Fruit fly (Drosophila melanogaster) whole organism, wandering third instar larva: ENCODE results near the gene tsg.

Experiments
- CG32264 ChIP-seq: fragments of 200-800 bp; sonication (Bioruptor generic); optimal IDR thresholded peaks from 2 replicates; lab custom pipeline; 2016; ENCODE audit warnings: missing biosample characterization, missing genetic modification characterization
- CrebA ChIP-seq: fragments of 200-800 bp; sonication (Bioruptor generic); optimal IDR thresholded peaks from 2 replicates; lab custom pipeline; 2016; ENCODE audit warnings: missing biosample characterization, mild to moderate bottlenecking, missing genetic modification characterization, borderline replicate concordance
- HLH106 ChIP-seq: fragments of 200-800 bp; optimal IDR thresholded peaks from 3 replicates; lab custom pipeline; 2019; ENCODE audit warnings: missing biosample characterization, mild to moderate bottlenecking, missing genetic modification characterization, moderate library complexity
- br ChIP-seq: fragments of 200-800 bp; sonication (Bioruptor generic); optimal IDR thresholded peaks from 2 replicates; lab custom pipeline; 2016; ENCODE audit warnings: missing biosample characterization, missing genetic modification characterization
- psq ChIP-seq: fragments of 200-800 bp; sonication (Bioruptor generic); optimal IDR thresholded peaks from 3 replicates; lab custom pipeline; 2017; ENCODE audit warnings: missing biosample characterization, mild to moderate bottlenecking, missing genetic modification characterization, moderate library complexity
- rgr ChIP-seq: fragments of 200-800 bp; sonication (Bioruptor generic); optimal IDR thresholded peaks from 3 replicates; lab custom pipeline; 2016; ENCODE audit warnings: missing biosample characterization, mild to moderate bottlenecking, missing genetic modification characterization

DNA sequence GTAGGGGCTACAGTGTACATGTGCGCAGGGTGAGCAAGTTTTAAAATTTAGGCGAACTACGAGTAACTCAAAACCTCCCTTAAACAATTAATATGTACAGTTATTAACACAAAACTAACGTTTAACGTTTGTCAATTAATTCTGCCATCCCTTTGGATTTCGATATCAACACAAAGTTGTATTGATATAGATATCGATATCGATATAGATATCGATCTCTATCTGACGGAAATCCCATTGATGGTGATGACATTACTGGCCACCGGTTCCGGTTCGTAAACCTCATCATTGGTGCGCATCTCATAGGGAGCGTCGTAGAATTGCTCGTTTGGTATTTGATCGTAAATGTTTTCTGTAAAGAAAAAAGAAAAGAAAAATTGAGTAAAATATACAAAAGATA lies 4.5 kb upstream of the tsg start:
- TF ChIP-seq CrebA, result no peak
- no peak for TF ChIP-seq CG32264 (GFP tag; lab: Kevin White, UChicago)
- TF ChIP-seq psq (GFP tag; lab: Kevin White, UChicago), result no peak
- TF ChIP-seq br (GFP tag; lab: Kevin White, UChicago), result no peak
- TF ChIP-seq HLH106 (tag; lab: Kevin White, UChicago), result no peak
- TF ChIP-seq rgr (GFP tag; lab: Kevin White, UChicago), result no peak
